Fruit fly (Drosophila melanogaster) whole organism, wandering third instar larva: ENCODE data around the gene CG13075.
A peak's percentile ranks its signal among the peaks of the same experiment; 100 is the strongest.

Source experiments
- CG32264 ChIP-seq: fragments of 200-800 bp; sonication (Bioruptor generic); optimal IDR thresholded peaks from 2 replicates; lab custom pipeline; 2016; ENCODE audit warnings: missing biosample characterization, missing genetic modification characterization
- CG9705 ChIP-seq: fragments of 200-800 bp; sonication (Bioruptor generic); optimal IDR thresholded peaks from 2 replicates; lab custom pipeline; 2018; ENCODE audit warnings: missing biosample characterization, mild to moderate bottlenecking, missing genetic modification characterization
- CrebA ChIP-seq: fragments of 200-800 bp; sonication (Bioruptor generic); optimal IDR thresholded peaks from 2 replicates; lab custom pipeline; 2016; ENCODE audit warnings: missing biosample characterization, mild to moderate bottlenecking, missing genetic modification characterization, borderline replicate concordance
- Dfd ChIP-seq: fragments of >200 bp; optimal IDR thresholded peaks from 2 replicates; lab custom pipeline; 2017; ENCODE audit warnings: missing biosample characterization, missing genetic modification characterization
- Dif ChIP-seq: fragments of 200-275, 200-300 bp; sonication (Bioruptor generic); optimal IDR thresholded peaks from 2 replicates; lab custom pipeline; 2018; ENCODE audit warnings: missing biosample characterization, missing genetic modification characterization; ENCODE audit not compliant: partially characterized antibody
- GATAd ChIP-seq: sonication (Bioruptor generic); optimal IDR thresholded peaks from 2 replicates; lab custom pipeline; 2016; ENCODE audit warnings: missing biosample characterization, missing genetic modification characterization
- HLH106 ChIP-seq: fragments of 200-800 bp; optimal IDR thresholded peaks from 3 replicates; lab custom pipeline; 2019; ENCODE audit warnings: missing biosample characterization, mild to moderate bottlenecking, missing genetic modification characterization, moderate library complexity
- Hnf4 ChIP-seq: fragments of 200-800 bp; sonication (Bioruptor generic); optimal IDR thresholded peaks from 2 replicates; lab custom pipeline; 2016; ENCODE audit warnings: missing biosample characterization, mild to moderate bottlenecking, missing genetic modification characterization
- Hr78 ChIP-seq: fragments of >200 bp; optimal IDR thresholded peaks from 2 replicates; lab custom pipeline; 2017; ENCODE audit warnings: missing biosample characterization, missing genetic modification characterization
- Mio ChIP-seq: sonication (Bioruptor generic); optimal IDR thresholded peaks from 2 replicates; lab custom pipeline; 2016; ENCODE audit warnings: missing biosample characterization, missing genetic modification characterization
- N ChIP-seq: fragments of >200 bp; optimal IDR thresholded peaks from 2 replicates; lab custom pipeline; 2018; ENCODE audit warnings: missing biosample characterization, missing external identifiers, missing genetic modification characterization
- OdsH ChIP-seq: fragments of 200-800 bp; sonication (Bioruptor generic); optimal IDR thresholded peaks from 2 replicates; lab custom pipeline; 2016; ENCODE audit warnings: missing biosample characterization, mild to moderate bottlenecking, missing genetic modification characterization
- Rel ChIP-seq, 2 experiments: fragments of 200-800 bp; sonication (Bioruptor generic) in 1 of 2; optimal IDR thresholded peaks; 2 replicates in 1 of 2; 3 replicates in 1 of 2; lab custom pipeline; 2016 to 2019; ENCODE audit warnings: mild to moderate bottlenecking in 2 of 2, missing biosample characterization in 2 of 2, missing genetic modification characterization in 2 of 2, moderate library complexity in 1 of 2
- Sp1 ChIP-seq: fragments of 200-800 bp; sonication (Bioruptor generic); optimal IDR thresholded peaks from 3 replicates; lab custom pipeline; 2019; ENCODE audit warnings: missing biosample characterization, mild to moderate bottlenecking, missing genetic modification characterization, moderate library complexity
- Vsx2 ChIP-seq: fragments of 200-300, 225-300 bp; sonication (Bioruptor generic); optimal IDR thresholded peaks from 2 replicates; lab custom pipeline; 2018; ENCODE audit warnings: missing biosample characterization, missing genetic modification characterization; ENCODE audit not compliant: partially characterized antibody
- br ChIP-seq: fragments of 200-800 bp; sonication (Bioruptor generic); optimal IDR thresholded peaks from 2 replicates; lab custom pipeline; 2016; ENCODE audit warnings: missing biosample characterization, missing genetic modification characterization
- dl ChIP-seq, 2 experiments: fragments of 175-275, 200-275 bp in 1 of 2; fragments of 200-275 bp in 1 of 2; sonication (Bioruptor generic); optimal IDR thresholded peaks; lab custom pipeline; 2018; ENCODE audit warnings: mild to moderate bottlenecking in 2 of 2, missing biosample characterization in 2 of 2, missing genetic modification characterization in 2 of 2, moderate library complexity in 2 of 2; ENCODE audit not compliant: partially characterized antibody in 2 of 2, insufficient read depth in 1 of 2
- dsf ChIP-seq: sonication (Bioruptor generic); optimal IDR thresholded peaks from 2 replicates; lab custom pipeline; 2016; ENCODE audit warnings: missing biosample characterization, missing genetic modification characterization, borderline replicate concordance
- foxo ChIP-seq, 2 experiments: fragments of 200-800 bp; sonication (Bioruptor generic); optimal IDR thresholded peaks; 2 replicates in 1 of 2; 3 replicates in 1 of 2; lab custom pipeline; 2016 to 2017; ENCODE audit warnings: missing biosample characterization in 2 of 2, missing genetic modification characterization in 2 of 2
- fru ChIP-seq: fragments of 200-800 bp; sonication (Bioruptor generic); optimal IDR thresholded peaks from 3 replicates; lab custom pipeline; 2016; ENCODE audit warnings: missing biosample characterization, mild to moderate bottlenecking, missing genetic modification characterization
- h ChIP-seq: fragments of 200-800 bp; sonication (Bioruptor generic); optimal IDR thresholded peaks from 3 replicates; lab custom pipeline; 2016; ENCODE audit warnings: missing biosample characterization, mild to moderate bottlenecking, missing genetic modification characterization
- jim ChIP-seq: fragments of 175-275, 200-325 bp; sonication (Bioruptor generic); optimal IDR thresholded peaks from 2 replicates; lab custom pipeline; 2016; ENCODE audit warnings: missing biosample characterization, mild to moderate bottlenecking, missing genetic modification characterization
- pan ChIP-seq: fragments of >200 bp; optimal IDR thresholded peaks from 2 replicates; lab custom pipeline; 2017
- psq ChIP-seq: fragments of 200-800 bp; sonication (Bioruptor generic); optimal IDR thresholded peaks from 3 replicates; lab custom pipeline; 2017; ENCODE audit warnings: missing biosample characterization, mild to moderate bottlenecking, missing genetic modification characterization, moderate library complexity
- rgr ChIP-seq: fragments of 200-800 bp; sonication (Bioruptor generic); optimal IDR thresholded peaks from 3 replicates; lab custom pipeline; 2016; ENCODE audit warnings: missing biosample characterization, mild to moderate bottlenecking, missing genetic modification characterization
- sv ChIP-seq: fragments of 200-800 bp; sonication (Bioruptor generic); optimal IDR thresholded peaks from 3 replicates; lab custom pipeline; 2016; ENCODE audit warnings: missing biosample characterization, missing genetic modification characterization

The CG13075 gene

DNA sequence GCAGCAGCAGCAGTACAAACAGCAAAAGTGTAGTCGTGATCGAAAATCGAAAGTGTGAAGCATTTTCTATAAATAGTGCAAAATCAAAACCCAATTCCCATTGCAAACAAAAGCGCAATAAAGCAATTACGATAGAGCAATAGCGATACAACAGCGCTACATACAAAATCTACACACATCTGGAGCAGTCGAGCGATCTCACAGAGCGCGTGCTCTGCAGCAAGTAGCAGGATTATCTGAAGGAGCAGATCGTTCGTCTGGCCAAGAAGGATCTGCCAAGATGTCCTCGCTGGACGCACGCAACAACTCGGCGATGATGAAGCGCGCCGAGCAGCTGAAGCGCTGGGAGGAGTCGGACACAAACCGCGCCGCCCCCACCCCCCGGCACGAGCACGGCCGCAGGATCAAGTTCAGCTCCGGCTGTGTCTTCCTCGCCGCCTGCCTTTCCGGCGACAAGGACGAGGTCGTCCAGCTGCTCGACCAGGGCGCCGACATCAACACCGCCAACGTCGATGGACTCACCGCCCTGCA lies 30.7 kb upstream of the CG13075 start:
- TF ChIP-seq sv (GFP tag; lab: Kevin White, UChicago) (no peak), dsf (GFP tag; lab: Kevin White, UChicago) (no peak), Dfd (GFP tag; lab: Kevin White, UChicago) (peak; percentile 86), br (GFP tag; lab: Kevin White, UChicago) (no peak), N (GFP tag; lab: Kevin White, UChicago) (no peak), Hr78 (GFP tag; lab: Kevin White, UChicago) (no peak), Mio (GFP tag; lab: Kevin White, UChicago) (no peak)

DNA sequence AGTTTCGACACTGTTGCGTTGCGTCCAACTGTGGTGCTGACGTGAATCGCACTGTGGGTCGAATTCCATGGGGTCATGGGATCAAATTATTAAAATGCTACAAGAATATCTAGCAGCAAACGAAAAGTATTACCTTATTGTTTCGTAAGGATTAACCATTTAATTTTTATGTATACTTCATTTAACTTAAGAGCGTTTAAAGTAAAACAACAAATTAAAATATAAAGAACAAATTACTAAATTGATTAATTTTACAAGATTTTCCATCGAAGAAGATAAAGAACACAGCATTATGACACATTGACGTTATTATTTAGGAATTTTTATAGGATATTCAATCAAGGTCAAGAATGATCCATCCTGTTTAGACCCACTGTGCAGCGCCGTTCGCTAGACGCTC lies 29.7 kb upstream of the CG13075 start:
- TF ChIP-seq Dif (GFP tag; lab: Kevin White, UChicago) = no peak
- TF ChIP-seq jim (GFP tag; lab: Kevin White, UChicago) = no peak
- no peak for TF ChIP-seq OdsH (GFP tag; lab: Kevin White, UChicago)
- no peak for TF ChIP-seq Rel (GFP tag; optimal IDR thresholded peaks at IDR 0.05; lab: Kevin White, UChicago)
- no peak for TF ChIP-seq Rel (tag; optimal IDR thresholded peaks at IDR 0.05; lab: Kevin White, UChicago)
- TF ChIP-seq HLH106 (tag; lab: Kevin White, UChicago) = no peak
- TF ChIP-seq Hr78 (GFP tag; lab: Kevin White, UChicago) = no peak
- TF ChIP-seq h = peak; percentile 13
- no peak for TF ChIP-seq dsf (GFP tag; lab: Kevin White, UChicago)
- no peak for TF ChIP-seq Sp1 (GFP tag; lab: Kevin White, UChicago)
- TF ChIP-seq Hnf4 (GFP tag; lab: Kevin White, UChicago) = no peak
- TF ChIP-seq fru (GFP tag; lab: Kevin White, UChicago) = no peak
- no peak for TF ChIP-seq CG32264 (GFP tag; lab: Kevin White, UChicago)
- no peak for TF ChIP-seq pan (lab: Kevin White, UChicago)
- TF ChIP-seq Mio (GFP tag; lab: Kevin White, UChicago) = no peak
- peak; percentile 2 for TF ChIP-seq sv (GFP tag; lab: Kevin White, UChicago)
- peak in 1 of 2 experiments; percentile 24 for TF ChIP-seq foxo (GFP tag; optimal IDR thresholded peaks at IDR 0.05; lab: Kevin White, UChicago)
- TF ChIP-seq N (GFP tag; lab: Kevin White, UChicago) = no peak
- TF ChIP-seq Dfd (GFP tag; lab: Kevin White, UChicago) = no peak
- TF ChIP-seq dl (GFP tag; optimal IDR thresholded peaks at IDR 0.05; lab: Kevin White, UChicago; ENCODE audit: insufficient read depth in 1 of 2, partially characterized antibody in 2 of 2) = no peak
- no peak for TF ChIP-seq Vsx2 (GFP tag; lab: Kevin White, UChicago)

DNA sequence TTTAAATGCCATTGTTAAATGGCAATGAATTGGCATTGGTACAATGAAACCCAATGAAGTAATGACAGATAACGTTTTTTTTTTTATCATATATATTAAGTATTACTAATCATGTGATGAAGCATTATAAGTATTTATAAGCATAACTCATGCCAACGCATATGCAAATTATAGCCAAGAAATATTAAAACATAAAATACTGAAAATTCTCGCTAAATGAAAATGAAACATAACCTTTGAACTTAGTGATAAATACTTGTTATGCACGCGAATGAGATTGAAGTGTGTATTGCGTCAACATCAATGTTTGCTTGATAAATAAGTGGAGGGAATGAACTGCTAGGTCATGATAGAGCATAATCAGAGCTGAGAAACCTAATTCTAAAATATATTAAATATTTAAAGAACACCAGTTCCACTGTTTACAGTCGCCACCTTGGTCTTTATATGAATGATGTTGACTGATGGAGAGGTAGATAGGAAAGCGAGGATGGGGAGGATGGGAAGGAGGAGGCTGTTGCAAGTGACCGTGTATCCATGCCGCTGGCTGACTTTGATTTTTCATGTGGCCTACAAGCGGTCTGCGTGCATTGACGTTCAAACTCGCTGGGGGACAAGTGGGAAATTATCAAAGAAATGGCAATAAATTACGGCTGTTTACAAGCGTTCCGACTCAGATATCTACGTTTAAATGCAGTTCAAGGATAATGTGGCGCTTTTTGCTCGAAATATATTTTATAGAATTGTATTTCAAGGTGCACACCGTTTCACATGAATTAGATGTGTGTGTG lies 27.5 kb upstream of the CG13075 start:
- TF ChIP-seq psq (GFP tag; lab: Kevin White, UChicago) = no peak
- TF ChIP-seq, all 38 proteins: peak for 0

DNA sequence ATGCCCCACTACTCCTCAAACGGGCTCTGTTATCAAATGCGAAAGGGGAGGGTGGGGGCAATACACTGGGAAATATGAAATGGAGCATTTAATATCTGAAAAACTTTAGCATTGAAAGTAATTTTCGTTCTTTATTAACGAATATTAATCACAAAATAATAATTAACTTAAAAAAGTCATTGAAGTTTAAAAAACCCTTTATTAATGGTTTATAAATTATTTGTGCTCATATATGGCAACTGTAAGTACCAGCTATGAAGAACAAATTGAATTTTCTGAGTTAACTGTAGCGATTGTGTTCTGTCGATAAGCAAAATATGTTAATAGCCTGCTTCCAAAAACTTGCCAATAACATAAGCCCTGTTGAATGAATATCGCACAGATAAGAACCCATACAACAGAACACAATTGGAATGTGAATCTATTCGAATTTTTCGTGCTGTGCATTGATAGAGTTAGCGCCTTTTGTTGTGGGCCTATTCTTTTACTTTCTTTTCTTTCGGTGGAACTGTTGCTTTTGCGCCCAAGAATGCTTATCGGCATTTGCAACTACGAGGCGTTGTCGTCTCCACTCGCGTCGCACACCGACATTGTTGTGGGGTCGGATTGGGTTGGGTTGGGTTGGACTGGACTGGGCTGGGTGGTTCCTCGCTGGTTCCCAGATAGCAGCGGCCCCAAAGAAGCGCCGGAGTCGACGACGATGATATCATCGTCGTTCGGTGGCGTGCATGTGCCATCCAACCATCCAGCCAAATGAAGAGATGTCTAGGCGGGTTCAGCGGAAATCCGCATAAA lies 22.8 kb upstream of the CG13075 start:
- TF ChIP-seq CG9705 = no peak
- TF ChIP-seq dsf (GFP tag; lab: Kevin White, UChicago) = no peak
- TF ChIP-seq Hnf4 (GFP tag; lab: Kevin White, UChicago) = no peak
- TF ChIP-seq sv (GFP tag; lab: Kevin White, UChicago) = peak; percentile 22
- TF ChIP-seq foxo (GFP tag; optimal IDR thresholded peaks at IDR 0.05; lab: Kevin White, UChicago) = peak in 1 of 2 experiments; percentile 53
- peak; percentile 36 for TF ChIP-seq psq (GFP tag; lab: Kevin White, UChicago)
- TF ChIP-seq rgr (GFP tag; lab: Kevin White, UChicago) = peak; percentile 5
- TF ChIP-seq OdsH (GFP tag; lab: Kevin White, UChicago) = peak; percentile 29
- peak; percentile 32 for TF ChIP-seq h
- TF ChIP-seq GATAd (GFP tag; lab: Kevin White, UChicago) = no peak
- no peak for TF ChIP-seq Vsx2 (GFP tag; lab: Kevin White, UChicago)
- TF ChIP-seq CrebA (GFP tag; lab: Kevin White, UChicago) = no peak
- peak; percentile 6 for TF ChIP-seq fru (GFP tag; lab: Kevin White, UChicago)
